Worm (Caenorhabditis elegans): ENCODE measurements around the gene sluh-7.

Gene sluh-7

ce11 chrV:10355773-10356335, at the start of gene sluh-7:
Gene sluh-7, minus strand, starts transcription at chrV:10355823.
- TF ChIP-seq ztf-16 (tag; optimal IDR thresholded peaks at IDR 0.05) (peak; percentile 37), sdc-2 (tag; optimal IDR thresholded peaks at IDR 0.05) (peak; percentile 36), unc-86 (tag; optimal IDR thresholded peaks at IDR 0.05) (peak; percentile 68), ceh-34 (tag; optimal IDR thresholded peaks at IDR 0.05) (peak; percentile 52), hlh-13 (GFP tag; optimal IDR thresholded peaks at IDR 0.05) (no peak), zip-5 (tag; optimal IDR thresholded peaks at IDR 0.05) (peak; percentile 90), C08G9.2 (tag; optimal IDR thresholded peaks at IDR 0.05) (peak; percentile 98), K09A11.1 (tag; optimal IDR thresholded peaks at IDR 0.05; ENCODE audit: insufficient read depth) (no peak), tbx-7 (tag; optimal IDR thresholded peaks at IDR 0.05) (peak; percentile 93), F13H6.1 (tag; optimal IDR thresholded peaks at IDR 0.05) (peak; percentile 49), pha-2 (tag; optimal IDR thresholded peaks at IDR 0.05) (peak; percentile 8), ahr-1 (tag; optimal IDR thresholded peaks at IDR 0.05) (peak; percentile 52), elt-4 (tag; optimal IDR thresholded peaks at IDR 0.05) (no peak), unc-42 (tag; optimal IDR thresholded peaks at IDR 0.05) (peak; percentile 11), elt-2 (tag; optimal IDR thresholded peaks at IDR 0.05) (peak; percentile 71), ref-2 (tag; optimal IDR thresholded peaks at IDR 0.05) (peak; percentile 88), ttx-3 (tag; optimal IDR thresholded peaks at IDR 0.05) (peak; percentile 44), madf-2 (tag; optimal IDR thresholded peaks at IDR 0.05) (no peak), mec-3 (tag; optimal IDR thresholded peaks at IDR 0.05; ENCODE audit: borderline replicate concordance) (peak; percentile 81), tbx-2 (tag; optimal IDR thresholded peaks at IDR 0.05) (peak; percentile 95), syd-9 (tag; optimal IDR thresholded peaks at IDR 0.05) (no peak), ceh-18 (tag; optimal IDR thresholded peaks at IDR 0.05) (peak; percentile 32), rnt-1 (tag; optimal IDR thresholded peaks at IDR 0.05) (peak; percentile 79), ets-4 (tag; optimal IDR thresholded peaks at IDR 0.05) (peak; percentile 90), pat-9 (tag; optimal IDR thresholded peaks at IDR 0.05) (no peak), ceh-31 (tag; optimal IDR thresholded peaks at IDR 0.05) (peak; percentile 96), ceh-19 (GFP tag; optimal IDR thresholded peaks at IDR 0.05) (no peak), hlh-8 (tag; optimal IDR thresholded peaks at IDR 0.05) (peak; percentile 91), fkh-6 (tag; optimal IDR thresholded peaks at IDR 0.05) (peak; percentile 79), pag-3 (tag; optimal IDR thresholded peaks at IDR 0.05; ENCODE audit: borderline replicate concordance) (no peak), lim-6 (tag; optimal IDR thresholded peaks at IDR 0.05) (peak; percentile 72), hlh-15 (tag; optimal IDR thresholded peaks at IDR 0.05) (peak; percentile 48), eyg-1 (tag; optimal IDR thresholded peaks at IDR 0.05) (peak; percentile 19), hlh-30 (tag; optimal IDR thresholded peaks at IDR 0.05; ENCODE audit: insufficient read depth) (no peak), sox-2 (GFP tag; IDR thresholded peaks at IDR 0.05) (no peak), fax-1 (tag; optimal IDR thresholded peaks at IDR 0.05) (peak; percentile 74), ceh-2 (tag; optimal IDR thresholded peaks at IDR 0.05) (peak; percentile 96), nfya-1 (tag; optimal IDR thresholded peaks at IDR 0.05) (peak; percentile 50), ceh-14 (tag; optimal IDR thresholded peaks at IDR 0.05) (peak; percentile 73)

- TF ChIP-seq ztf-16 (tag; optimal IDR thresholded peaks at IDR 0.05) (no peak), ceh-19 (GFP tag; optimal IDR thresholded peaks at IDR 0.05) (no peak), K09A11.1 (tag; optimal IDR thresholded peaks at IDR 0.05; ENCODE audit: insufficient read depth) (no peak), dve-1 (tag; optimal IDR thresholded peaks at IDR 0.05) (no peak), ceh-22 (tag; optimal IDR thresholded peaks at IDR 0.05) (no peak), dmd-4 (tag; optimal IDR thresholded peaks at IDR 0.05; ENCODE audit: borderline replicate concordance) (no peak), ceh-9 (tag; optimal IDR thresholded peaks at IDR 0.05) (no peak), pros-1 (tag; optimal IDR thresholded peaks at IDR 0.05) (no peak), T23F11.4 (GFP tag; optimal IDR thresholded peaks at IDR 0.05) (no peak), fkh-10 (GFP tag; optimal IDR thresholded peaks at IDR 0.05) (no peak), hlh-8 (tag; optimal IDR thresholded peaks at IDR 0.05) (no peak), ahr-1 (tag; optimal IDR thresholded peaks at IDR 0.05) (no peak), eyg-1 (tag; optimal IDR thresholded peaks at IDR 0.05) (no peak), Y22D7AL.16 (tag; optimal IDR thresholded peaks at IDR 0.05) (no peak)
Observed at ce11 chrV:10404701-10405100, 49.1 kb upstream of the sluh-7 start.

All from whole organism, late embryonic.